Worm (Caenorhabditis elegans): ENCODE measurements around the gene F55A11.6.

- TF ChIP-seq T22C8.4 (GFP tag; IDR thresholded peaks at IDR 0.05) (no peak), flt-1 (GFP tag; IDR thresholded peaks at IDR 0.05) (no peak), ref-1 (GFP tag; conservative IDR thresholded peaks at IDR 0.05) (no peak), ztf-29 (GFP tag; IDR thresholded peaks at IDR 0.05) (no peak), ztf-23 (GFP tag; IDR thresholded peaks at IDR 0.05) (no peak), klf-2 (GFP tag; conservative IDR thresholded peaks at IDR 0.05) (no peak), tab-1 (GFP tag; IDR thresholded peaks at IDR 0.05) (no peak)
These were observed 50.3 kb downstream of the F55A11.6 start, which contains the start of the genes mpst-1 and D2023.6 for ce11 chrV:11826967-11827366.
